Worm (Caenorhabditis elegans) whole organism, L1 larva: ENCODE results near the gene mttu-1.
A peak's percentile ranks its signal among the peaks of the same experiment; 100 is the strongest.

Experiments
- C04F5.9 ChIP-seq: sonication (generic microtip); optimal IDR thresholded peaks from 2 replicates; lab custom pipeline; 2016; ENCODE audit warnings: missing genetic modification characterization, missing compliant biosample characterization
- C34B4.2 ChIP-seq: sonication (generic microtip); optimal IDR thresholded peaks from 2 replicates; lab custom pipeline; 2017; ENCODE audit warnings: mild to moderate bottlenecking, missing genetic modification characterization, missing compliant biosample characterization
- Y116A8C.19 ChIP-seq: sonication (generic microtip); optimal IDR thresholded peaks from 2 replicates; lab custom pipeline; 2016; ENCODE audit warnings: missing compliant biosample characterization, missing genetic modification characterization, borderline replicate concordance
- aha-1 ChIP-seq: fragments of 150-350 bp; optimal IDR thresholded peaks from 2 replicates; lab custom pipeline; 2014; ENCODE audit warnings: missing biosample characterization, missing genetic modification characterization
- alr-1 ChIP-seq: fragments of 200-800 bp; sonication (Bioruptor generic); optimal IDR thresholded peaks from 2 replicates; lab custom pipeline; 2018; ENCODE audit warnings: borderline replicate concordance, mild to moderate bottlenecking, missing genetic modification characterization, missing compliant biosample characterization
- blmp-1 ChIP-seq: fragments of 150-350 bp; optimal IDR thresholded peaks from 2 replicates; lab custom pipeline; 2014; ENCODE audit warnings: missing biosample characterization, missing genetic modification characterization
- ceh-63 ChIP-seq: fragments of 200-800 bp; sonication (Bioruptor generic); optimal IDR thresholded peaks from 2 replicates; lab custom pipeline; 2018; ENCODE audit warnings: mild to moderate bottlenecking, missing genetic modification characterization, missing compliant biosample characterization
- ceh-82 ChIP-seq, 3 experiments: fragments of 150-350 bp in 1 of 3; sonication (generic microtip) in 2 of 3; optimal IDR thresholded peaks; 2 replicates each; lab custom pipeline; 2014 to 2017; ENCODE audit warnings: missing biosample characterization in 3 of 3, missing genetic modification characterization in 3 of 3
- ceh-90 ChIP-seq: sonication (generic microtip); optimal IDR thresholded peaks from 2 replicates; lab custom pipeline; 2016; ENCODE audit warnings: missing genetic modification characterization, missing compliant biosample characterization
- efl-1 ChIP-seq, 4 experiments: fragments of 150-350 bp; optimal IDR thresholded peaks in 3 of 4; peaks in 1 of 4; 1 replicate in 1 of 4; 2 replicates in 3 of 4; lab custom pipeline; 2014; ENCODE audit warnings: missing biosample characterization in 2 of 4, missing genetic modification characterization in 2 of 4, missing genetic modification reagents in 2 of 4
- egl-13 ChIP-seq: sonication (generic microtip); optimal IDR thresholded peaks from 2 replicates; lab custom pipeline; 2016; ENCODE audit warnings: missing genotype, missing genetic modification reagents, missing genetic modification characterization, missing compliant biosample characterization
- egl-27 ChIP-seq, 2 experiments: fragments of 150-350 bp in 1 of 2; sonication (generic microtip); optimal IDR thresholded peaks; 3 replicates each; lab custom pipeline; 2017 to 2018; ENCODE audit warnings: missing biosample characterization in 2 of 2, missing genetic modification characterization in 2 of 2, missing genetic modification reagents in 2 of 2
- elt-3 ChIP-seq, 6 experiments: fragments of 150-350 bp in 1 of 6; sonication (generic microtip); optimal IDR thresholded peaks; 2 replicates each; lab custom pipeline; 2017 to 2018; ENCODE audit warnings: missing biosample characterization in 6 of 6, missing genetic modification characterization in 6 of 6, inconsistent platforms in 1 of 6
- ets-5 ChIP-seq: fragments of 200-800 bp; sonication (Bioruptor generic); IDR thresholded peaks from 2 replicates; pipeline ENCODE4 v1.3.6; 2022; ENCODE audit warnings: missing genetic modification characterization, missing compliant biosample characterization
- fkh-10 ChIP-seq: sonication (generic microtip); optimal IDR thresholded peaks from 2 replicates; lab custom pipeline; 2017; ENCODE audit warnings: missing biosample characterization, missing genetic modification reagents, missing genetic modification characterization
- fkh-4 ChIP-seq: sonication (generic microtip); optimal IDR thresholded peaks from 2 replicates; lab custom pipeline; 2016; ENCODE audit warnings: missing compliant biosample characterization, missing genetic modification characterization, borderline replicate concordance
- fos-1 ChIP-seq: fragments of 150-350 bp; optimal IDR thresholded peaks from 2 replicates; lab custom pipeline; 2014; ENCODE audit warnings: missing biosample characterization, missing genetic modification characterization
- hlh-4 ChIP-seq: sonication (generic microtip); optimal IDR thresholded peaks from 2 replicates; lab custom pipeline; 2016; ENCODE audit warnings: mild to moderate bottlenecking, missing genetic modification characterization, missing compliant biosample characterization
- irx-1 ChIP-seq: sonication (generic microtip); optimal IDR thresholded peaks from 2 replicates; lab custom pipeline; 2016; ENCODE audit warnings: missing genetic modification characterization, missing compliant biosample characterization
- jun-1 ChIP-seq: fragments of 150-350 bp; optimal IDR thresholded peaks from 2 replicates; lab custom pipeline; 2014; ENCODE audit warnings: missing biosample characterization, missing genetic modification reagents, missing genetic modification characterization
- lin-14 ChIP-seq: fragments of 200-800 bp; sonication (Bioruptor generic); optimal IDR thresholded peaks from 2 replicates; lab custom pipeline; 2018; ENCODE audit warnings: mild to moderate bottlenecking, missing genetic modification characterization, moderate library complexity, missing compliant biosample characterization
- lsy-2 ChIP-seq, 2 experiments: fragments of 150-350 bp; optimal IDR thresholded peaks; 2 replicates each; lab custom pipeline; 2014; ENCODE audit warnings: missing biosample characterization in 2 of 2, missing genetic modification characterization in 2 of 2
- mab-9 ChIP-seq: fragments of 200-800 bp; sonication (Bioruptor generic); IDR thresholded peaks from 2 replicates; pipeline ENCODE4 v1.3.6; 2022; ENCODE audit warnings: missing genetic modification reagents, missing genetic modification characterization, missing compliant biosample characterization
- mep-1 ChIP-seq: fragments of 150-350 bp; optimal IDR thresholded peaks from 2 replicates; lab custom pipeline; 2014; ENCODE audit warnings: missing biosample characterization, missing genetic modification characterization
- nhr-19 ChIP-seq: fragments of 200-800 bp; sonication (Bioruptor generic); conservative IDR thresholded peaks from 2 replicates; pipeline ENCODE4 v1.3.6; 2022; ENCODE audit warnings: missing genetic modification characterization, missing compliant biosample characterization
- nhr-20 ChIP-seq: sonication (generic microtip); optimal IDR thresholded peaks from 2 replicates; lab custom pipeline; 2016; ENCODE audit warnings: mild to moderate bottlenecking, missing genetic modification characterization, missing compliant biosample characterization
- nhr-28 ChIP-seq: fragments of 150-350 bp; optimal IDR thresholded peaks from 2 replicates; lab custom pipeline; 2014; ENCODE audit warnings: missing biosample characterization, missing genetic modification characterization
- nhr-76 ChIP-seq: sonication (generic microtip); optimal IDR thresholded peaks from 2 replicates; lab custom pipeline; 2017; ENCODE audit warnings: missing biosample characterization, missing genetic modification characterization
- nhr-77 ChIP-seq: fragments of 150-350 bp; optimal IDR thresholded peaks from 2 replicates; lab custom pipeline; 2014; ENCODE audit warnings: missing biosample characterization, missing genetic modification characterization
- nhr-84 ChIP-seq: sonication (generic microtip); optimal IDR thresholded peaks from 2 replicates; lab custom pipeline; 2017; ENCODE audit warnings: missing biosample characterization, missing genetic modification characterization
- nhr-85 ChIP-seq: sonication (generic microtip); peaks from one replicate; lab custom pipeline; 2016; ENCODE audit warnings: missing genetic modification characterization, inconsistent platforms, missing compliant biosample characterization
- rnt-1 ChIP-seq: sonication (generic microtip); optimal IDR thresholded peaks from 2 replicates; lab custom pipeline; 2016; ENCODE audit warnings: mild to moderate bottlenecking, missing genetic modification characterization, moderate library complexity, missing compliant biosample characterization
- skn-1 ChIP-seq: fragments of 150-350 bp; optimal IDR thresholded peaks from 2 replicates; lab custom pipeline; 2014; ENCODE audit warnings: missing biosample characterization, missing genetic modification characterization
- snu-23 ChIP-seq: sonication (generic microtip); optimal IDR thresholded peaks from 2 replicates; lab custom pipeline; 2016; ENCODE audit warnings: missing genetic modification characterization, missing compliant biosample characterization
- sptf-1 ChIP-seq: fragments of 150-350 bp; optimal IDR thresholded peaks from 2 replicates; lab custom pipeline; 2014; ENCODE audit warnings: missing biosample characterization, missing genetic modification characterization
- tbx-2 ChIP-seq: sonication (generic microtip); optimal IDR thresholded peaks from 2 replicates; lab custom pipeline; 2016; ENCODE audit warnings: missing genetic modification characterization, missing compliant biosample characterization
- tlp-1 ChIP-seq: fragments of 150-350 bp; optimal IDR thresholded peaks from 2 replicates; lab custom pipeline; 2014; ENCODE audit warnings: missing biosample characterization, missing genetic modification characterization
- unc-130 ChIP-seq: fragments of 150-350 bp; optimal IDR thresholded peaks from 2 replicates; lab custom pipeline; 2017; ENCODE audit warnings: missing biosample characterization, missing genetic modification characterization, inconsistent platforms
- unc-62 ChIP-seq: fragments of 150-350 bp; optimal IDR thresholded peaks from 2 replicates; lab custom pipeline; 2014; ENCODE audit warnings: missing biosample characterization, missing genetic modification reagents, missing genetic modification characterization
- unc-98 ChIP-seq: fragments of 200-800 bp; sonication (Bioruptor generic); IDR thresholded peaks from 2 replicates; pipeline ENCODE4 v1.3.6; 2022; ENCODE audit warnings: missing genetic modification characterization, missing compliant biosample characterization
- xbp-1 ChIP-seq: sonication (generic microtip); optimal IDR thresholded peaks from 2 replicates; lab custom pipeline; 2016; ENCODE audit warnings: missing genetic modification characterization, missing compliant biosample characterization
- ztf-11 ChIP-seq, 2 experiments: sonication (generic microtip); optimal IDR thresholded peaks; 2 replicates each; lab custom pipeline; 2016 to 2017; ENCODE audit warnings: missing genetic modification characterization in 2 of 2, missing biosample characterization in 1 of 2, missing compliant biosample characterization in 1 of 2

Gene mttu-1

ce11 chrIV:11319884-11320362 lies 23.2 kb upstream of the mttu-1 start, which contains the start of gene B0035.18:
B0035.18 (plus strand) TSS chrIV:11320312.
- no peak for TF ChIP-seq mep-1
- TF ChIP-seq lsy-2 (tag; optimal IDR thresholded peaks at IDR 0.05; lab: Kevin White, UChicago) = peak in 1 of 2 experiments; percentile 40

ce11 chrIV:11317119-11317518 lies 20.4 kb upstream of the mttu-1 start, which contains the start of gene gspd-1:
gspd-1 (plus strand) TSS chrIV:11317419.
- TF ChIP-seq tbx-2 (tag; lab: Kevin White, UChicago) (no peak), hlh-4 (tag; lab: Kevin White, UChicago) (no peak), snu-23 (GFP tag; lab: Kevin White, UChicago) (no peak), nhr-20 (tag; lab: Kevin White, UChicago) (no peak), aha-1 (tag; lab: Kevin White, UChicago) (no peak)

- no peak for TF ChIP-seq ceh-63 (GFP tag; lab: Kevin White, UChicago)
- no peak for TF ChIP-seq aha-1 (tag; lab: Kevin White, UChicago)
- TF ChIP-seq rnt-1 (tag; lab: Kevin White, UChicago) = no peak
- peak; percentile 31 for TF ChIP-seq skn-1
- no peak for TF ChIP-seq snu-23 (GFP tag; lab: Kevin White, UChicago)
- no peak for TF ChIP-seq ceh-90
- no peak for TF ChIP-seq unc-62 (GFP tag; lab: Kevin White, UChicago)
- TF ChIP-seq C04F5.9 (tag; lab: Kevin White, UChicago) = no peak
- no peak for TF ChIP-seq fkh-10
- peak; percentile 53 for TF ChIP-seq nhr-85 (tag; lab: Kevin White, UChicago)
- no peak for TF ChIP-seq ztf-11 (tag; optimal IDR thresholded peaks at IDR 0.05; lab: Kevin White, UChicago)
These were observed 20.0 kb upstream of the mttu-1 start for ce11 chrIV:11316640-11317039.

ce11 chrIV:11316106-11316505 lies 19.4 kb upstream of the mttu-1 start:
- TF ChIP-seq lin-14 (GFP tag; lab: Kevin White, UChicago) = peak; percentile 51
- peak; percentile 31 for TF ChIP-seq nhr-85 (tag; lab: Kevin White, UChicago)
- TF ChIP-seq unc-130 = no peak
- peak; percentile 78 for TF ChIP-seq skn-1
- TF ChIP-seq, all 84 proteins: peak for 3

- TF ChIP-seq efl-1 (optimal IDR thresholded peaks at IDR 0.05; lab: Kevin White, UChicago) (no peak), efl-1 (GFP tag; optimal IDR thresholded peaks at IDR 0.05 in 1 of 2; lab: Kevin White, UChicago) (peak in 1 of 2 experiments; percentile 90), ztf-11 (tag; optimal IDR thresholded peaks at IDR 0.05; lab: Kevin White, UChicago) (peak in 1 of 2 experiments; percentile 26), Y116A8C.19 (tag; lab: Kevin White, UChicago) (no peak), mab-9 (GFP tag; lab: Robert Waterston, UW) (no peak), jun-1 (tag; lab: Kevin White, UChicago) (no peak), fkh-4 (no peak), egl-27 (tag; optimal IDR thresholded peaks at IDR 0.05; lab: Kevin White, UChicago) (no peak), nhr-85 (tag; lab: Kevin White, UChicago) (peak; percentile 80), ceh-63 (GFP tag; lab: Kevin White, UChicago) (no peak), nhr-28 (no peak)
These were observed 19.0 kb upstream of the mttu-1 start for ce11 chrIV:11315688-11316087.

- TF ChIP-seq irx-1 (tag; lab: Kevin White, UChicago) (peak; percentile 83), nhr-76 (no peak), C34B4.2 (tag; lab: Kevin White, UChicago) (no peak), nhr-77 (no peak), egl-13 (tag; lab: Kevin White, UChicago) (peak; percentile 70), sptf-1 (tag; lab: Kevin White, UChicago) (no peak), ceh-90 (peak; percentile 87), hlh-4 (tag; lab: Kevin White, UChicago) (no peak), nhr-19 (GFP tag; lab: Robert Waterston, UW) (peak; percentile 58), ets-5 (GFP tag; lab: Robert Waterston, UW) (no peak), fos-1 (tag; lab: Kevin White, UChicago) (peak; percentile 11), nhr-84 (no peak), elt-3 (tag; optimal IDR thresholded peaks at IDR 0.05; lab: Kevin White, UChicago) (peak in 2 of 6 experiments; percentile 16 to 54), xbp-1 (tag; lab: Kevin White, UChicago) (peak; percentile 72), mab-9 (GFP tag; lab: Robert Waterston, UW) (no peak), tlp-1 (tag; lab: Kevin White, UChicago) (no peak), ceh-82 (tag; optimal IDR thresholded peaks at IDR 0.05; lab: Kevin White, UChicago) (peak in 1 of 3 experiments; percentile 30), unc-98 (GFP tag; lab: Robert Waterston, UW) (no peak), Y116A8C.19 (tag; lab: Kevin White, UChicago) (peak; percentile 46), alr-1 (tag; lab: Kevin White, UChicago) (no peak), blmp-1 (tag; lab: Kevin White, UChicago) (peak; percentile 39)
These were observed 18.2 kb upstream of the mttu-1 start, which contains the start of the genes B0035.3, B0035.22 and pfd-4 for ce11 chrIV:11314885-11315284. B0035.3 (minus strand) TSS chrIV:11314998. B0035.22 (plus strand) TSS chrIV:11315153. pfd-4 (plus strand) TSS chrIV:11315207.
